Fruit fly (Drosophila melanogaster) whole organism, larva: ENCODE results near the gene Cyp28c1.

Experiments
- noc ChIP-seq: fragments of 200-800 bp; sonication (Bioruptor generic); optimal IDR thresholded peaks from 3 replicates; lab custom pipeline; 2019; ENCODE audit warnings: missing biosample characterization, mild to moderate bottlenecking, missing genetic modification characterization, moderate library complexity

Cyp28c1 gene

dm6 chrX:11818047-11818766, 21.2 kb upstream of the Cyp28c1 start:
- TF ChIP-seq noc (tag; lab: Kevin White, UChicago) = peak; percentile 93

DNA sequence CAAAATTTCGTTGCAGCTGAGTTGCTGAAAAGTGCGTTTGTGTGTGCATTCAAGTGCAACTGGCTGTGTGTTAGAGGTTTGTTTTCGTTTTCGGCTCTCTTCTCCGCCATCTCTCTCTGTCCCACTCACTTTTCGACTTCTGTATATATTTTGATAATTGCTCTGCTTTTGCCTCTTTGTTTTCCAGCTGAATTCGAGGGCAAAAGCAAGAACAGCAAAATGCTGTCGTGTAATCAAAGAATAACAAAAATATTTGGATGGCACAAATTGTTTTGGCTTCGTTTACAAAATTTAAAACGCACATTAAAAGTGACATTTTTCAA, 20.7 kb upstream of the Cyp28c1 start:
- no peak for TF ChIP-seq noc (tag; lab: Kevin White, UChicago)

DNA sequence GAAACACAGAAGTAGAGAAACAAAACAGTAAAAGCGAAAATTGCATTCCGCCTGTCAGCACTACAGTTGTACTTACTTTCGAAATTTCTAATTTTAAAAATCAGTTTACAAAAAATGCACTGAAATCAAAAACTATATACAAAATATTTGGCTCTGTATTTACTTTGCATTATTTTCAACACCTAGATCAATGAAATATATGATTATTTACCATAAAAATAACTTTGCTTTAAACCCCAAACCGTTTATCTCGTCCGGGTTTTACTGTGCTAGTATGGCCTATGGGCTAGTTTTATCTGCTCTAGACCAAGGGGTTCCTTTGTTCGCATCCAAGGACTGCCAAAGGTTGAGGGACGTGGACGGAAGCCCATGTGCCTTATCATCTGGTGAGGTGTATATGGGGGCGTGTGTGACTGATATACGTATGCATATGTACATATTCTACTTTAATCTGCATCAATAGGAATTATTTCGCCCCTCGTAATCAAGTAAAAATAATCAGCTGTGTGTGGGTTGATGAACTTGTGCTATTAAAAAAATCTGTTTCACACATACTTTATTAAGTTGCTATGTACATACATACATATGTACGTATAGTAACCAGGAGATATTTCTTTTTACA, 20.1 kb upstream of the Cyp28c1 start:
- TF ChIP-seq noc (tag; lab: Kevin White, UChicago) = no peak

- peak; percentile 41 for TF ChIP-seq noc (tag; lab: Kevin White, UChicago)
Measured at dm6 chrX:11820284-11821075, 18.9 kb upstream of the Cyp28c1 start.

DNA sequence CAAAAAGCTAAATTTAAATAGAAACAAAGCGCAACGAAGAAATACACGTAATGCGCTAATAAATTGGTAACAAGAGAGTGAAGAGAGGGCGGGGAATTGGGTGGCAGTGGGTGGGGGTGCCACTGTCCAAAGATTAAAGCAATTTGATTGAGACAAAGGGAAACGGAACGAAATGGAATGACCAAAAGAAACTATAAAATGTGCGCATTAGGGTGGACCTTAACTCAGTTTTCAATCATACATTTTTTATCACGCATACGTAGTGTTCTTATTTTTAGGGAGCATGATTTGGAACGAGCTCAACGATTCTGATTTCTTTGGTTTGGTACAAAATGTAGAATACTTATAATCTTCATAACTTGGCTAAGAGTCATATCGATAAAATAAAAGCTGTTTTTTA, 17.5 kb upstream of the Cyp28c1 start:
- peak; percentile 11 for TF ChIP-seq noc (tag; lab: Kevin White, UChicago)

DNA sequence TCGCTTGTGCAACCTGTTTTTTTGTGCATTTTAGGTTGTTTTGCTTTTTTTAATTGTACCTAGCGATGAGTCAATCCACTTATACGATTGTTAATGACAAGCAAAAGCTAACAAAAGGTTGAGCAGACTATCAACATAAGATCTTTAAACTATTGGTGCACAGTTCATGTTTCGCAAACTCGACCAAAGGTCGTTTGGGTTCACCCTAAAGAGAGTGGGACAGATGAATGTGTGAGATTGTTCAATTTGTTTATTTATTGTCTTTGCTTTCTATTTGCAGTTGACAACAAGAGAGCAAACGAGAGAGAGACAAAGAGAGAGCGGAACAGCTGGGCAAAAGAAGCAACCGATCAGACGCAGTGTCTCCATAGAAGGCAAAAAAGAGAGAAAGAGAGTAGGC, 16.4 kb upstream of the Cyp28c1 start:
- TF ChIP-seq noc (tag; lab: Kevin White, UChicago) = no peak

DNA sequence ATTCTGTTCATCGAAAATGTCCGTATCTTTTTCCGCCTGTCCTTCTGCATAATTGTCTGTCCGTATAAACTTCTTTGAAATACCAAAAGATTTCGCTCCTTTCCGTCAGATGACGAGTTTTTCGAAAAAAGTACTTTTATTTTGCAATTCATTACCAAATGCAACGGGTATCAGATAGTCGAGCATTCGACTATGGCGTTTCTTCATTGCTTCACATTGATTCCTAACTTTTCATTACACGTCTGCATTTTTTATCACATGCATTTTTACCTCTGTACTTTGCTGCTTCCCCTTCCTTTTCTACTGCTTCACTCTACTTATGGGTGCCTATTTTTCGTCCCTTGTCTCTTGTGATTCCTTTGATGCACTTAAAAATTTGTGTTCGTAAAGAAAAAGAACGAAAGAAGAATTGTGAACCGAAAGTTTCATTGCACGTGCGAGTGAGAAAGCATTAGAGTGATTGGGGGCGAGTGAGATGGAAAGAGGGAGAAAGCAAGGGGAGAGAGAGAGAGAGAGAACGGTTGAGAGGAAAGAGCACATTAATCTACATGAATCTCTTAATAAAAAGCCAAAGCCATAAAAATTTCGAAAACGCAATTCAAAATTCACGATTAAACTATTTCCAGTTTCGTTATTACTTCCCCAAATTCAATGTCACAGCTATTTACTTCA, 10.9 kb upstream of the Cyp28c1 start:
- no peak for TF ChIP-seq noc (tag; lab: Kevin White, UChicago)

- no peak for TF ChIP-seq noc (tag; lab: Kevin White, UChicago)
Measured at dm6 chrX:11837926-11838325, 1.5 kb upstream of the Cyp28c1 start, which contains the start of gene CG15741. TSS of gene CG15741 (minus strand) at chrX:11838026.

DNA sequence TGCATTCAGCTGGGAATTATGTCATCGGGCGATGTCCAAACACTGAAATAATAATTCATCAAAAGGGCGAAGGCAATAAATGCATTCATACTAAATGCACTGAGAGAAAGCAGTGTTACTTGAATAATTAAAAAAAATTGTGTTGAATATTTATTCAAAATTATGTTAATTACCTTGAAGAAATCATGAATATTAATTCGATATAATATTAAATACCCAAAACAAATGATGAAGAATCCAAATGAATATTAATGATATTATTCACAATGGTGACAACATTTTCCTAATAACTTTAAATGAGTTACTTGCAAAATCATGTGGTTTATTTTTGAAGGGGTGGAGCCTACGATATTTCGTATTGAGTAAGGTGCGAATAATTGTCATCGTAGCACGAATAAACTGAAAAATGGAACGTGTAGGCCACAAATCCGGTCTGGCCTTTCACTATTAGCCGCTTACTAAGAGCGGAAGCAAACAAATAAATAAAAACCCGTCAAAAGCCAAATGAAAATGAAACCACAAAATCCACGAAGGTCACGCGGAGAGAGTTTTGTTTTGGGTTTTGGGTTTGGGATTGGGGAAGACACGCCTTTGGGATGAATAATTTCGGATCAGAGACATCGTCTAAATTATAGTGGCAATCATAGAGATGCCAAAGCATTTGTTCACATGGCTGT, 2.4 kb downstream of the Cyp28c1 start:
- no peak for TF ChIP-seq noc (tag; lab: Kevin White, UChicago)

DNA sequence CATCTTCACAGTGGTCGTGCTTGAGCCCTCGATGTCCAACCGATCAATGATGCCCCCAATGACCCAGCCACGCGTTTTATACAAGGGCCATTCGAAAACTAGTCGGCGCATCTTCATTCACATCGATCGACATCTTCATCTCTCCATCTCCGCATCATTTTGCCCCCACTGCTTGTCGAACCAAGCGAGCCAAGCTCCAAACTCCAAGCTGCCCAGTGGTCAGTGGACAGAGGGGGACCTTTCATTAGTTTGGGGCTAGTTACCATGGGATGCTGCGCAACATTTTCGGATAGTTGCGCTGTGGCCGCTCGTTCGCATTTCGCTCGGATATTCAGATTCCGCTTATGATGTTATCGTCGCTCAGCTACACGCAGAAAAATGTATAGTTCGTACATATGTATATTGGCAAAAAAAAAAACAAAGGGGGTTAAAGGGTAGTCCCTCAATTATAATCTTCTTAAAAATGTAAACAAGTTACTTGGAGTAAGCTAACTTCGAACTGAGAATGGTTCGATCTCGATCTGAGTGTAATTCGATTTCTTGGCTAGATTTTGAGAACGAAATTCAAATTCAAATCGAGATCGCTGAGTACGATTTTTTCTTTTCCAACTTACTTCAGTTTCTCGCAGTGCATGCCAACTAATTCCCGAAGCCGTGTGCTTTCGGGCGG, 6.8 kb downstream of the Cyp28c1 start, which contains the start of gene CG15740:
Gene CG15740 (minus strand): TSS at position 51 of the 670 bp plus-strand sequence.
- TF ChIP-seq noc (tag; lab: Kevin White, UChicago) = no peak

DNA sequence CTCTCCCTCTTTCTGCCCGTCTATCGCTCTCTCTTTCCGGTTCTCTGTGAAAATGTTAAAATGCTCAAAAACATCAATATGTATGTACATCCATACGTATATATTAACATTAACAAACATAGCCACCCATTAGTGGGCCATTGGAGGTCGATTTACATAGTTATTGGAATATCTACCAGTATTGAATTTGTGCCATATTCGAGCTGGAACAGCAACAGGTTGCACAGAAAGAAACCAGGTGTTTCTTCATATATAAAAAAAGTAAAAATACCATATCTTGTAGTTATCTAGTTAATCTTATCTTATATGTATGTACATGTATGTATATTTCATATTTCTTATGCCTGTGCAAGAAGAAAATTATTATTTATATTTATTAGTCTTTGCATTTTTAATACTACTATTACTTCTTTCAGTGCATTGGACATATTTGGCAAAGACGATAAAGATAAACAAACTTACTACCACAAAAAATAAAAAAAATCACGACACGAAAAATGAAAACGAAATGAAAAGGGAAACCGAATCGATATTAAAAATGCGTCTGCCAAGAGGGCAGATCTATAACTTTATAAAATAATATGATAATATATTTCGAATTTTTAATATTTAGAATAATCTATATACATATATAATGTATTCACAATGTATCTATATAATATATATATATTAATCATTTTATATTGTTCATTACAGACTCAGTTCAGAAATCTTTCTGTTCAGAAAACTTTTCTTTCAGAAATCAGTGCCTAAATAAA, 9.3 kb downstream of the Cyp28c1 start:
- peak; percentile 35 for TF ChIP-seq noc (tag; lab: Kevin White, UChicago)

DNA sequence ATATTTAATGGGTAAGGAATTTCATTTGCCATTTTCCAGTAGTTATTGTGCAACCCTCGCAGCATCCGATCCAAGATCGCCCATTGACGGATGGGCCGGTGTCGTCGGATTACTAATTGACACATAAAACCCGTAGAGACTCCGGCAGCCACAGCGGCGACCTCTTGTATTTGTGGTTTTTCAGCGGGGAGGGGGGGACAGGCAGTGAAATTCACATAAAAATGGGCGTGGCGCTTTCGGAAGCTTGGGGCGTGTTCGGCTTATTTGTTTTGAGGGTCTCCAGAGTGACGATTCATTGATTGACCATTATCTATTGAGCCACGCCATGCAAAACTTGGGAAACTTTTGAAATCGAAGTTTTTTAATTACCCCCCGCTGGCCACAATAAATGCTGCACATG, 9.9 kb downstream of the Cyp28c1 start:
- TF ChIP-seq noc (tag; lab: Kevin White, UChicago) = no peak

- peak; percentile 31 for TF ChIP-seq noc (tag; lab: Kevin White, UChicago)
Measured at dm6 chrX:11852310-11852709, 12.9 kb downstream of the Cyp28c1 start, which contains the start of gene p24-1. TSS of gene p24-1 (minus strand) at chrX:11852530.
